Worm (Caenorhabditis elegans) whole organism, young adult: Measurements from ENCODE around the gene E04F6.9.

Source experiments
- F39B2.1 ChIP-seq: fragments of 200-800 bp; sonication (Bioruptor generic); IDR thresholded peaks from 2 replicates; pipeline ENCODE4 v1.3.6; 2022; ENCODE audit warnings: missing genetic modification reagents, missing genetic modification characterization, missing compliant biosample characterization
- F55B11.4 ChIP-seq: sonication (generic microtip); optimal IDR thresholded peaks from 2 replicates; lab custom pipeline; 2016; ENCODE audit warnings: missing compliant biosample characterization, missing genetic modification characterization, borderline replicate concordance; ENCODE audit not compliant: insufficient read depth
- F57A8.1 ChIP-seq: fragments of 200-800 bp; sonication (Bioruptor generic); optimal IDR thresholded peaks from 2 replicates; lab custom pipeline; 2018; ENCODE audit warnings: mild to moderate bottlenecking, missing genetic modification characterization, moderate library complexity, missing compliant biosample characterization
- K11D2.4 ChIP-seq: fragments of 200-800 bp; sonication (Bioruptor generic); IDR thresholded peaks from 2 replicates; pipeline ENCODE4 v1.3.6; 2022; ENCODE audit warnings: missing genetic modification reagents, missing genetic modification characterization, missing compliant biosample characterization
- K12H6.12 ChIP-seq: fragments of 200-800 bp; sonication (Bioruptor generic); optimal IDR thresholded peaks from 2 replicates; lab custom pipeline; 2018; ENCODE audit warnings: mild to moderate bottlenecking, missing genetic modification characterization, missing compliant biosample characterization
- T07F8.4 ChIP-seq: sonication (generic microtip); optimal IDR thresholded peaks from 2 replicates; lab custom pipeline; 2016; ENCODE audit warnings: mild to moderate bottlenecking, missing genetic modification characterization, moderate library complexity, missing compliant biosample characterization
- T26A5.8 ChIP-seq: sonication (generic microtip); optimal IDR thresholded peaks from 2 replicates; lab custom pipeline; 2016; ENCODE audit warnings: missing genetic modification characterization, missing compliant biosample characterization
- Y53G8AR.9 ChIP-seq: fragments of 200-800 bp; sonication (Bioruptor generic); conservative IDR thresholded peaks from 2 replicates; pipeline ENCODE4 v1.3.6; 2022; ENCODE audit warnings: missing genetic modification reagents, missing genetic modification characterization, missing compliant biosample characterization
- Y95B8A.8 ChIP-seq: fragments of 200-800 bp; sonication (Bioruptor generic); IDR thresholded peaks from 2 replicates; pipeline ENCODE4 v1.3.6; 2022; ENCODE audit warnings: missing genetic modification reagents, missing genetic modification characterization, missing compliant biosample characterization
- atf-7 ChIP-seq: sonication (generic microtip); optimal IDR thresholded peaks from 2 replicates; lab custom pipeline; 2017; ENCODE audit warnings: mild to moderate bottlenecking, missing genetic modification characterization, missing compliant biosample characterization
- athp-1 ChIP-seq: sonication (generic microtip); optimal IDR thresholded peaks from 2 replicates; lab custom pipeline; 2017; ENCODE audit warnings: mild to moderate bottlenecking, missing genetic modification characterization, missing compliant biosample characterization
- attf-5 ChIP-seq: fragments of 200-800 bp; sonication (Bioruptor generic); optimal IDR thresholded peaks from 2 replicates; lab custom pipeline; 2018; ENCODE audit warnings: mild to moderate bottlenecking, missing genetic modification characterization, missing compliant biosample characterization
- bed-2 ChIP-seq: fragments of 200-800 bp; sonication (Bioruptor generic); IDR thresholded peaks from 2 replicates; pipeline ENCODE4 v1.3.6; 2022; ENCODE audit warnings: missing genetic modification reagents, missing genetic modification characterization, missing compliant biosample characterization
- cebp-1 ChIP-seq, 2 experiments: fragments of 200-800 bp in 1 of 2; sonication (Bioruptor generic) in 1 of 2; sonication (generic microtip) in 1 of 2; IDR thresholded peaks in 1 of 2; optimal IDR thresholded peaks in 1 of 2; 2 replicates each; pipeline versions ENCODE4 v1.3.6 to Lab custom; 2017 to 2022; ENCODE audit warnings: missing compliant biosample characterization in 2 of 2, missing genetic modification characterization in 2 of 2, mild to moderate bottlenecking in 1 of 2, missing genetic modification reagents in 1 of 2, moderate library complexity in 1 of 2
- ceh-100 ChIP-seq: fragments of 200-800 bp; sonication (Bioruptor generic); IDR thresholded peaks from 2 replicates; pipeline ENCODE4 v1.3.6; 2022; ENCODE audit warnings: missing genetic modification reagents, missing genetic modification characterization, missing compliant biosample characterization
- ceh-40 ChIP-seq: fragments of 200-800 bp; sonication (Bioruptor generic); IDR thresholded peaks from 2 replicates; pipeline ENCODE4 v1.3.6; 2022; ENCODE audit warnings: missing genetic modification characterization, missing compliant biosample characterization
- ets-4 ChIP-seq: fragments of 200-800 bp; sonication (Bioruptor generic); optimal IDR thresholded peaks from 2 replicates; lab custom pipeline; 2018; ENCODE audit warnings: mild to moderate bottlenecking, missing genetic modification characterization, missing compliant biosample characterization
- hmg-1.2 ChIP-seq: fragments of 200-800 bp; sonication (Bioruptor generic); IDR thresholded peaks from 2 replicates; pipeline ENCODE4 v1.3.6; 2022; ENCODE audit warnings: missing genetic modification reagents, missing genetic modification characterization, missing compliant biosample characterization
- hrde-1 ChIP-seq: sonication (generic microtip); optimal IDR thresholded peaks from 2 replicates; lab custom pipeline; 2016; ENCODE audit warnings: missing genetic modification characterization, mild to moderate bottlenecking, missing compliant biosample characterization, moderate library complexity, missing genotype, missing genetic modification reagents, borderline replicate concordance
- hsf-1 ChIP-seq: fragments of 200-800 bp; sonication (Bioruptor generic); IDR thresholded peaks from 2 replicates; pipeline ENCODE4 v1.3.6; 2022; ENCODE audit warnings: missing genetic modification reagents, missing genetic modification characterization, missing compliant biosample characterization
- let-526 ChIP-seq: fragments of 200-800 bp; sonication (Bioruptor generic); IDR thresholded peaks from 2 replicates; pipeline ENCODE4 v1.3.6; 2022; ENCODE audit warnings: missing genetic modification reagents, missing genetic modification characterization, missing compliant biosample characterization
- lsl-1 ChIP-seq: fragments of 200-800 bp; sonication (Bioruptor generic); optimal IDR thresholded peaks from 2 replicates; lab custom pipeline; 2018; ENCODE audit warnings: mild to moderate bottlenecking, missing genetic modification characterization, moderate library complexity, missing compliant biosample characterization
- lsy-27 ChIP-seq: sonication (generic microtip); optimal IDR thresholded peaks from 2 replicates; lab custom pipeline; 2017; ENCODE audit warnings: missing genetic modification characterization, mild to moderate bottlenecking, missing compliant biosample characterization, antibody characterized with exemption, missing genotype, borderline replicate concordance; ENCODE audit not compliant: insufficient read depth
- madf-3 ChIP-seq: fragments of 200-800 bp; sonication (Bioruptor generic); IDR thresholded peaks from 2 replicates; pipeline ENCODE4 v1.3.6; 2022; ENCODE audit warnings: missing genetic modification reagents, missing genetic modification characterization, missing compliant biosample characterization
- madf-6 ChIP-seq: fragments of 200-800 bp; sonication (Bioruptor generic); IDR thresholded peaks from 2 replicates; pipeline ENCODE4 v1.3.6; 2022; ENCODE audit warnings: missing genetic modification reagents, missing genetic modification characterization, missing compliant biosample characterization
- madf-8 ChIP-seq: fragments of 200-800 bp; sonication (Bioruptor generic); conservative IDR thresholded peaks from 2 replicates; pipeline ENCODE4 v1.3.6; 2022; ENCODE audit warnings: missing genetic modification reagents, missing genetic modification characterization, missing compliant biosample characterization
- nfyb-1 ChIP-seq: fragments of 200-800 bp; sonication (Bioruptor generic); IDR thresholded peaks from 2 replicates; pipeline ENCODE4 v1.3.6; 2022; ENCODE audit warnings: missing genetic modification reagents, missing genetic modification characterization, missing compliant biosample characterization
- nhr-27 ChIP-seq: fragments of 200-800 bp; sonication (Bioruptor generic); optimal IDR thresholded peaks from 2 replicates; lab custom pipeline; 2018; ENCODE audit warnings: mild to moderate bottlenecking, missing genetic modification characterization, moderate library complexity, missing compliant biosample characterization
- nhr-80 ChIP-seq: sonication (generic microtip); optimal IDR thresholded peaks from 2 replicates; lab custom pipeline; 2016; ENCODE audit warnings: missing genetic modification characterization, missing compliant biosample characterization
- rcor-1 ChIP-seq: fragments of 200-800 bp; sonication (Bioruptor generic); IDR thresholded peaks from 2 replicates; pipeline ENCODE4 v1.3.6; 2022; ENCODE audit warnings: missing genetic modification reagents, missing genetic modification characterization, missing compliant biosample characterization
- rec-8 ChIP-seq, 2 experiments: sonication (generic microtip); optimal IDR thresholded peaks; 2 replicates each; lab custom pipeline; 2016; ENCODE audit warnings: mild to moderate bottlenecking in 2 of 2, missing genetic modification characterization in 2 of 2, missing genetic modification reagents in 2 of 2, missing genotype in 2 of 2, missing biosample characterization in 1 of 2, missing compliant biosample characterization in 1 of 2, moderate library complexity in 1 of 2
- repo-1 ChIP-seq: sonication (generic microtip); optimal IDR thresholded peaks from 2 replicates; lab custom pipeline; 2017; ENCODE audit warnings: mild to moderate bottlenecking, missing genetic modification characterization, missing compliant biosample characterization
- rpc-1 ChIP-seq, 2 experiments: fragments of 150-350 bp in 1 of 2; sonication (generic microtip) in 1 of 2; optimal IDR thresholded peaks; 2 replicates each; lab custom pipeline; 2014 to 2018; ENCODE audit warnings: missing biosample characterization in 1 of 2, missing genetic modification characterization in 1 of 2, missing genetic modification reagents in 1 of 2, missing genotype in 1 of 2
- sdz-38 ChIP-seq: sonication (generic microtip); optimal IDR thresholded peaks from 2 replicates; lab custom pipeline; 2016; ENCODE audit warnings: missing genotype, missing genetic modification characterization, missing compliant biosample characterization
- snpc-1.3 ChIP-seq: sonication (generic microtip); optimal IDR thresholded peaks from 2 replicates; lab custom pipeline; 2017; ENCODE audit warnings: missing genetic modification characterization, mild to moderate bottlenecking, missing compliant biosample characterization, antibody characterized with exemption, moderate library complexity, missing genotype, missing genetic modification reagents; ENCODE audit not compliant: insufficient read depth
- sptf-2 ChIP-seq: fragments of 200-800 bp; sonication (Bioruptor generic); optimal IDR thresholded peaks from 2 replicates; lab custom pipeline; 2018; ENCODE audit warnings: mild to moderate bottlenecking, missing genetic modification characterization, missing compliant biosample characterization
- tbp1 ChIP-seq: fragments of 200-800 bp; sonication (Bioruptor generic); optimal IDR thresholded peaks from 2 replicates; lab custom pipeline; 2018; ENCODE audit warnings: mild to moderate bottlenecking, missing genetic modification characterization, missing compliant biosample characterization
- tbx-9 ChIP-seq: sonication (generic microtip); optimal IDR thresholded peaks from 2 replicates; lab custom pipeline; 2016; ENCODE audit warnings: borderline replicate concordance, missing genetic modification characterization, inconsistent platforms, missing compliant biosample characterization
- tlf-1 ChIP-seq: fragments of 200-800 bp; sonication (Bioruptor generic); optimal IDR thresholded peaks from 2 replicates; lab custom pipeline; 2018; ENCODE audit warnings: mild to moderate bottlenecking, missing genetic modification characterization, missing compliant biosample characterization
- unc-130 ChIP-seq: sonication (generic microtip); optimal IDR thresholded peaks from 2 replicates; lab custom pipeline; 2016; ENCODE audit warnings: missing genetic modification reagents, missing genetic modification characterization, missing compliant biosample characterization
- ztf-22 ChIP-seq: fragments of 200-800 bp; sonication (Bioruptor generic); optimal IDR thresholded peaks from 2 replicates; lab custom pipeline; 2018; ENCODE audit warnings: mild to moderate bottlenecking, missing genetic modification characterization, moderate library complexity, missing compliant biosample characterization
- ztf-25 ChIP-seq: fragments of 200-800 bp; sonication (Bioruptor generic); IDR thresholded peaks from 2 replicates; pipeline ENCODE4 v1.3.6; 2022; ENCODE audit warnings: missing genetic modification reagents, missing genetic modification characterization, missing compliant biosample characterization
- ztf-3 ChIP-seq: fragments of 200-800 bp; sonication (Bioruptor generic); optimal IDR thresholded peaks from 2 replicates; lab custom pipeline; 2018; ENCODE audit warnings: mild to moderate bottlenecking, missing genetic modification characterization, missing compliant biosample characterization
- ztf-6 ChIP-seq: fragments of 200-800 bp; sonication (Bioruptor generic); IDR thresholded peaks from 2 replicates; pipeline ENCODE4 v1.3.6; 2022; ENCODE audit warnings: missing genetic modification reagents, missing genetic modification characterization, missing compliant biosample characterization

The E04F6.9 gene

DNA sequence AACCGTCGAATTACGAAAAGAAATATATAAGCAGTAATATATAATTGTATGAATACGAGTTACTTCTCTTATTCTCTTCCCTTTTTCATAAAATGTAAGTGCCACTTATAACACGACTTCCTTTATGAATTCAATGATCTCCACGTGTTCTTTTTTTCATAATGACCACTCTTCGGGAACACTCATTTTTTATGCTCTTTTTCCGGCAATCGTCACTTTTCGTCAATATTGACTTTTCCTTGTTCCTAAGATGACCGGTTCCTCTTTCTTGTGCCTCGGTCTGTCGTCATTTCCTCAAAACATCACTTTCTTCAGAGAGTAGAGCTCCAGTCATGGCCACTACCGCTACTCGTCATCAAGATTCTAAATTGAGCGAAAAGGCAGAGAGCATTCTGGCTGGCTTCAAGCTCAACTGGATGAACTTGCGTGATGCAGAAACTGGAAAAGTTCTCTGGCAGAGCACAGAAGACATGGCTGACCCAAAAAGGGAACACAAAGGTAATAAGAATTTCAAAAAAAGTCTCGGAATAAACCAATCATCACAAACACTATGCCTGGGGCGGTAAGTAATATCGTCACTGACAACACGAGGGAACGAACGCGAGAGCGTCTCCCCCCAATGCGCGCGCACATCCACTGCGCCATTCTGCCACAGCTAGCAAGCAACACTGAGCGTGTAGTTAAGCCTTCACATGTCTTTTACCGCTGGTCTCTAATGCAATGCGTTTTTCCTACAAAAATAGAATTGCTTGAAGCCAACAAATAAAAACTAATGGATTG, 28.3 kb downstream of the E04F6.9 start, which contains the start of gene pdl-1:
TSS of gene pdl-1 (plus strand) at position 309 of the 780 bp plus-strand sequence.
- peak; percentile 84 for TF ChIP-seq nhr-27 (tag; lab: Kevin White, UChicago)
- peak; percentile 46 for TF ChIP-seq nhr-80 (tag; lab: Kevin White, UChicago)
- no peak for TF ChIP-seq sdz-38 (tag; lab: Kevin White, UChicago)
- peak; percentile 99 for TF ChIP-seq rpc-1 (optimal IDR thresholded peaks at IDR 0.05; lab: Kevin White, UChicago)
- TF ChIP-seq rpc-1 (tag; optimal IDR thresholded peaks at IDR 0.05; lab: Kevin White, UChicago) = peak; percentile 98
- TF ChIP-seq rec-8 (tag; optimal IDR thresholded peaks at IDR 0.05; lab: Kevin White, UChicago) = peak; percentile 84 to 97
- TF ChIP-seq rcor-1 (GFP tag; lab: Robert Waterston, UW) = peak; percentile 67
- peak; percentile 62 for TF ChIP-seq ets-4 (GFP tag; lab: Kevin White, UChicago)
- TF ChIP-seq tbx-9 (tag; lab: Kevin White, UChicago) = peak; percentile 40
- peak; percentile 78 for TF ChIP-seq hmg-1.2
- TF ChIP-seq ceh-100 (GFP tag; lab: Robert Waterston, UW) = peak; percentile 77
- peak; percentile 62; the same call in 1 of the 2 replicates for TF ChIP-seq Y95B8A.8
- peak; percentile 82 for TF ChIP-seq attf-5 (GFP tag; lab: Kevin White, UChicago)
- peak; percentile 91 for TF ChIP-seq ceh-40 (GFP tag; lab: Robert Waterston, UW)
- peak; percentile 44 for TF ChIP-seq ztf-22 (GFP tag; lab: Kevin White, UChicago)
- TF ChIP-seq let-526 (GFP tag; lab: Robert Waterston, UW) = peak; percentile 39; the same call in 1 of the 2 replicates
- peak; percentile 72 for TF ChIP-seq repo-1
- TF ChIP-seq cebp-1 (GFP tag; IDR thresholded peaks at IDR 0.05; lab: Robert Waterston, UW) = no peak
- peak; percentile 80 for TF ChIP-seq cebp-1 (tag; optimal IDR thresholded peaks at IDR 0.05; lab: Kevin White, UChicago)
- TF ChIP-seq snpc-1.3 (tag; lab: Kevin White, UChicago) = peak; percentile 89
- TF ChIP-seq bed-2 = no peak
- TF ChIP-seq atf-7 (tag; lab: Kevin White, UChicago) = peak; percentile 85
- TF ChIP-seq K11D2.4 = peak; percentile 71; the same call in 1 of the 2 replicates
- TF ChIP-seq F55B11.4 = no peak
- peak; percentile 31 for TF ChIP-seq sptf-2 (GFP tag; lab: Kevin White, UChicago)
- TF ChIP-seq hrde-1 = peak; percentile 83
- peak; percentile 39 for TF ChIP-seq tlf-1
- TF ChIP-seq hsf-1 (GFP tag; lab: Robert Waterston, UW) = peak; percentile 50; the same call in 1 of the 2 replicates
- peak; percentile 60 for TF ChIP-seq lsl-1
- peak; percentile 46 for TF ChIP-seq F57A8.1 (GFP tag; lab: Kevin White, UChicago)
- peak; percentile 77 for TF ChIP-seq K12H6.12 (tag; lab: Kevin White, UChicago)
- TF ChIP-seq tbp1 (GFP tag; lab: Kevin White, UChicago) = peak; percentile 96
- TF ChIP-seq unc-130 (GFP tag; lab: Kevin White, UChicago) = peak; percentile 64
- TF ChIP-seq madf-6 = peak; percentile 73; the same call in 1 of the 2 replicates
- peak; percentile 86 for TF ChIP-seq T07F8.4 (tag; lab: Kevin White, UChicago)
- TF ChIP-seq ztf-25 (GFP tag; lab: Robert Waterston, UW) = peak; percentile 84; the same call in 1 of the 2 replicates
- peak; percentile 88 for TF ChIP-seq nfyb-1
- TF ChIP-seq ztf-6 (GFP tag; lab: Robert Waterston, UW) = no peak
- TF ChIP-seq T26A5.8 (tag; lab: Kevin White, UChicago) = peak; percentile 79
- TF ChIP-seq lsy-27 (tag; lab: Kevin White, UChicago) = peak; percentile 52
- no peak for TF ChIP-seq F39B2.1 (GFP tag; lab: Robert Waterston, UW)
- peak; percentile 84 for TF ChIP-seq athp-1 (tag; lab: Kevin White, UChicago)
- TF ChIP-seq ztf-3 (GFP tag; lab: Kevin White, UChicago) = peak; percentile 51
- peak; percentile 58; the same call in 1 of the 2 replicates for TF ChIP-seq Y53G8AR.9 (GFP tag; lab: Robert Waterston, UW)
- TF ChIP-seq madf-8 (GFP tag; lab: Robert Waterston, UW) = peak; percentile 48
- TF ChIP-seq madf-3 = peak; percentile 53; the same call in 1 of the 2 replicates
